Worm (Caenorhabditis elegans) whole organism, young adult: ENCODE results near the gene nhr-4.

ENCODE experiments used
- ceh-91 ChIP-seq: fragments of 200-800 bp; sonication (Bioruptor generic); IDR thresholded peaks from 2 replicates; pipeline ENCODE4 v1.3.6; 2022; ENCODE audit warnings: missing genetic modification reagents, missing genetic modification characterization, missing compliant biosample characterization
- dpff-1 ChIP-seq: sonication (generic microtip); optimal IDR thresholded peaks from 2 replicates; lab custom pipeline; 2017; ENCODE audit warnings: mild to moderate bottlenecking, missing genetic modification characterization, missing compliant biosample characterization
- fkh-3 ChIP-seq: sonication (generic microtip); optimal IDR thresholded peaks from 2 replicates; lab custom pipeline; 2016; ENCODE audit warnings: mild to moderate bottlenecking, missing genetic modification characterization, missing compliant biosample characterization
- lin-54 ChIP-seq: fragments of 200-800 bp; sonication (Bioruptor generic); optimal IDR thresholded peaks from 2 replicates; lab custom pipeline; 2018; ENCODE audit warnings: mild to moderate bottlenecking, missing genetic modification characterization, missing compliant biosample characterization
- pha-4 ChIP-seq: fragments of 150-350 bp; sonication (generic microtip); optimal IDR thresholded peaks from 2 replicates; lab custom pipeline; 2014; ENCODE audit warnings: missing biosample characterization, missing genetic modification reagents, missing genetic modification characterization
- repo-1 ChIP-seq: sonication (generic microtip); optimal IDR thresholded peaks from 2 replicates; lab custom pipeline; 2017; ENCODE audit warnings: mild to moderate bottlenecking, missing genetic modification characterization, missing compliant biosample characterization
- sea-2 ChIP-seq: fragments of 200-800 bp; sonication (Bioruptor generic); IDR thresholded peaks from 2 replicates; pipeline ENCODE4 v1.3.6; 2022; ENCODE audit warnings: missing genetic modification characterization, missing compliant biosample characterization
- snpc-4 ChIP-seq, 5 experiments: fragments of 150-350 bp in 1 of 5; sonication (generic microtip) in 4 of 5; optimal IDR thresholded peaks; 2 replicates each; lab custom pipeline; 2014 to 2018; ENCODE audit warnings: missing genetic modification characterization in 5 of 5, missing biosample characterization in 3 of 5, antibody characterized with exemption in 2 of 5, mild to moderate bottlenecking in 2 of 5, missing compliant biosample characterization in 2 of 5, missing genotype in 2 of 5, moderate library complexity in 2 of 5, missing genetic modification reagents in 1 of 5
- tbx-9 ChIP-seq: sonication (generic microtip); optimal IDR thresholded peaks from 2 replicates; lab custom pipeline; 2016; ENCODE audit warnings: borderline replicate concordance, missing genetic modification characterization, inconsistent platforms, missing compliant biosample characterization
- xnd-1 ChIP-seq: sonication (generic microtip); optimal IDR thresholded peaks from 2 replicates; lab custom pipeline; 2016; ENCODE audit warnings: missing genotype, missing genetic modification reagents, missing genetic modification characterization, missing compliant biosample characterization

ce11 chrIV:9843760-9844159 lies 35.4 kb upstream of the nhr-4 start, which contains the start of gene nspd-2:
- TF ChIP-seq snpc-4 (GFP tag; optimal IDR thresholded peaks at IDR 0.05; lab: Kevin White, UChicago) (no peak), snpc-4 (tag; optimal IDR thresholded peaks at IDR 0.05; lab: Kevin White, UChicago) (no peak), sea-2 (GFP tag; lab: Robert Waterston, UW) (no peak), repo-1 (tag; lab: Kevin White, UChicago) (no peak), pha-4 (tag; lab: Kevin White, UChicago) (no peak), tbx-9 (tag; lab: Kevin White, UChicago) (no peak), lin-54 (GFP tag; lab: Kevin White, UChicago) (no peak), fkh-3 (tag; lab: Kevin White, UChicago) (no peak), xnd-1 (tag; lab: Kevin White, UChicago) (no peak), ceh-91 (no peak), dpff-1 (tag; lab: Kevin White, UChicago) (no peak)
